Fruit fly (Drosophila melanogaster) whole organism, wandering third instar larva: Measurements from ENCODE around the gene Elo68beta.

ENCODE experiments used
- Abd-B ChIP-seq: fragments of >200 bp; optimal IDR thresholded peaks from 2 replicates; lab custom pipeline; 2017; ENCODE audit warnings: missing biosample characterization, missing genetic modification characterization
- CG32264 ChIP-seq: fragments of 200-800 bp; sonication (Bioruptor generic); optimal IDR thresholded peaks from 2 replicates; lab custom pipeline; 2016; ENCODE audit warnings: missing biosample characterization, missing genetic modification characterization
- CG9705 ChIP-seq: fragments of 200-800 bp; sonication (Bioruptor generic); optimal IDR thresholded peaks from 2 replicates; lab custom pipeline; 2018; ENCODE audit warnings: missing biosample characterization, mild to moderate bottlenecking, missing genetic modification characterization
- CrebA ChIP-seq: fragments of 200-800 bp; sonication (Bioruptor generic); optimal IDR thresholded peaks from 2 replicates; lab custom pipeline; 2016; ENCODE audit warnings: missing biosample characterization, mild to moderate bottlenecking, missing genetic modification characterization, borderline replicate concordance
- Dfd ChIP-seq: fragments of >200 bp; optimal IDR thresholded peaks from 2 replicates; lab custom pipeline; 2017; ENCODE audit warnings: missing biosample characterization, missing genetic modification characterization
- Dif ChIP-seq: fragments of 200-275, 200-300 bp; sonication (Bioruptor generic); optimal IDR thresholded peaks from 2 replicates; lab custom pipeline; 2018; ENCODE audit warnings: missing biosample characterization, missing genetic modification characterization; ENCODE audit not compliant: partially characterized antibody
- GATAd ChIP-seq: sonication (Bioruptor generic); optimal IDR thresholded peaks from 2 replicates; lab custom pipeline; 2016; ENCODE audit warnings: missing biosample characterization, missing genetic modification characterization
- HLH106 ChIP-seq: fragments of 200-800 bp; optimal IDR thresholded peaks from 3 replicates; lab custom pipeline; 2019; ENCODE audit warnings: missing biosample characterization, mild to moderate bottlenecking, missing genetic modification characterization, moderate library complexity
- Hnf4 ChIP-seq: fragments of 200-800 bp; sonication (Bioruptor generic); optimal IDR thresholded peaks from 2 replicates; lab custom pipeline; 2016; ENCODE audit warnings: missing biosample characterization, mild to moderate bottlenecking, missing genetic modification characterization
- Hr78 ChIP-seq: fragments of >200 bp; optimal IDR thresholded peaks from 2 replicates; lab custom pipeline; 2017; ENCODE audit warnings: missing biosample characterization, missing genetic modification characterization
- Hr83 ChIP-seq: fragments of 200-300 bp; sonication (Bioruptor generic); optimal IDR thresholded peaks from 2 replicates; lab custom pipeline; 2016; ENCODE audit warnings: missing biosample characterization, mild to moderate bottlenecking, missing genetic modification characterization, moderate library complexity; ENCODE audit not compliant: poor library complexity, severe bottlenecking
- Jra ChIP-seq: sonication (Bioruptor generic); optimal IDR thresholded peaks from 2 replicates; lab custom pipeline; 2016; ENCODE audit warnings: missing biosample characterization, missing genetic modification characterization
- Mio ChIP-seq: sonication (Bioruptor generic); optimal IDR thresholded peaks from 2 replicates; lab custom pipeline; 2016; ENCODE audit warnings: missing biosample characterization, missing genetic modification characterization
- Myc ChIP-seq: fragments of >200 bp; optimal IDR thresholded peaks from 2 replicates; lab custom pipeline; 2017
- N ChIP-seq: fragments of >200 bp; optimal IDR thresholded peaks from 2 replicates; lab custom pipeline; 2018; ENCODE audit warnings: missing biosample characterization, missing external identifiers, missing genetic modification characterization
- OdsH ChIP-seq: fragments of 200-800 bp; sonication (Bioruptor generic); optimal IDR thresholded peaks from 2 replicates; lab custom pipeline; 2016; ENCODE audit warnings: missing biosample characterization, mild to moderate bottlenecking, missing genetic modification characterization
- Rel ChIP-seq, 2 experiments: fragments of 200-800 bp; sonication (Bioruptor generic) in 1 of 2; optimal IDR thresholded peaks; 2 replicates in 1 of 2; 3 replicates in 1 of 2; lab custom pipeline; 2016 to 2019; ENCODE audit warnings: mild to moderate bottlenecking in 2 of 2, missing biosample characterization in 2 of 2, missing genetic modification characterization in 2 of 2, moderate library complexity in 1 of 2
- Sp1 ChIP-seq: fragments of 200-800 bp; sonication (Bioruptor generic); optimal IDR thresholded peaks from 3 replicates; lab custom pipeline; 2019; ENCODE audit warnings: missing biosample characterization, mild to moderate bottlenecking, missing genetic modification characterization, moderate library complexity
- Vsx2 ChIP-seq: fragments of 200-300, 225-300 bp; sonication (Bioruptor generic); optimal IDR thresholded peaks from 2 replicates; lab custom pipeline; 2018; ENCODE audit warnings: missing biosample characterization, missing genetic modification characterization; ENCODE audit not compliant: partially characterized antibody
- br ChIP-seq: fragments of 200-800 bp; sonication (Bioruptor generic); optimal IDR thresholded peaks from 2 replicates; lab custom pipeline; 2016; ENCODE audit warnings: missing biosample characterization, missing genetic modification characterization
- brk ChIP-seq: fragments of 200-800 bp; sonication (Bioruptor generic); optimal IDR thresholded peaks from 2 replicates; lab custom pipeline; 2016; ENCODE audit warnings: missing biosample characterization, mild to moderate bottlenecking, missing genetic modification characterization
- dl ChIP-seq, 2 experiments: fragments of 175-275, 200-275 bp in 1 of 2; fragments of 200-275 bp in 1 of 2; sonication (Bioruptor generic); optimal IDR thresholded peaks; lab custom pipeline; 2018; ENCODE audit warnings: mild to moderate bottlenecking in 2 of 2, missing biosample characterization in 2 of 2, missing genetic modification characterization in 2 of 2, moderate library complexity in 2 of 2; ENCODE audit not compliant: partially characterized antibody in 2 of 2, insufficient read depth in 1 of 2
- dmrt93B ChIP-seq: fragments of 200-800 bp; sonication (Bioruptor generic); optimal IDR thresholded peaks from 2 replicates; lab custom pipeline; 2018; ENCODE audit warnings: missing biosample characterization, mild to moderate bottlenecking, missing genetic modification characterization
- dsf ChIP-seq: sonication (Bioruptor generic); optimal IDR thresholded peaks from 2 replicates; lab custom pipeline; 2016; ENCODE audit warnings: missing biosample characterization, missing genetic modification characterization, borderline replicate concordance
- ey ChIP-seq: fragments of 200-800 bp; sonication (Bioruptor generic); optimal IDR thresholded peaks from 2 replicates; lab custom pipeline; 2016; ENCODE audit warnings: missing biosample characterization, missing genetic modification characterization
- foxo ChIP-seq, 2 experiments: fragments of 200-800 bp; sonication (Bioruptor generic); optimal IDR thresholded peaks; 2 replicates in 1 of 2; 3 replicates in 1 of 2; lab custom pipeline; 2016 to 2017; ENCODE audit warnings: missing biosample characterization in 2 of 2, missing genetic modification characterization in 2 of 2
- fru ChIP-seq: fragments of 200-800 bp; sonication (Bioruptor generic); optimal IDR thresholded peaks from 3 replicates; lab custom pipeline; 2016; ENCODE audit warnings: missing biosample characterization, mild to moderate bottlenecking, missing genetic modification characterization
- h ChIP-seq: fragments of 200-800 bp; sonication (Bioruptor generic); optimal IDR thresholded peaks from 3 replicates; lab custom pipeline; 2016; ENCODE audit warnings: missing biosample characterization, mild to moderate bottlenecking, missing genetic modification characterization
- jim ChIP-seq: fragments of 175-275, 200-325 bp; sonication (Bioruptor generic); optimal IDR thresholded peaks from 2 replicates; lab custom pipeline; 2016; ENCODE audit warnings: missing biosample characterization, mild to moderate bottlenecking, missing genetic modification characterization
- lola ChIP-seq: fragments of >200 bp; optimal IDR thresholded peaks from 2 replicates; lab custom pipeline; 2017; ENCODE audit warnings: missing biosample characterization, missing genetic modification characterization
- pan ChIP-seq: fragments of >200 bp; optimal IDR thresholded peaks from 2 replicates; lab custom pipeline; 2017
- psq ChIP-seq: fragments of 200-800 bp; sonication (Bioruptor generic); optimal IDR thresholded peaks from 3 replicates; lab custom pipeline; 2017; ENCODE audit warnings: missing biosample characterization, mild to moderate bottlenecking, missing genetic modification characterization, moderate library complexity
- rgr ChIP-seq: fragments of 200-800 bp; sonication (Bioruptor generic); optimal IDR thresholded peaks from 3 replicates; lab custom pipeline; 2016; ENCODE audit warnings: missing biosample characterization, mild to moderate bottlenecking, missing genetic modification characterization
- sage ChIP-seq: fragments of 200-800 bp; sonication (Bioruptor generic); optimal IDR thresholded peaks from 2 replicates; lab custom pipeline; 2016; ENCODE audit warnings: missing biosample characterization, mild to moderate bottlenecking, missing genetic modification characterization
- sv ChIP-seq: fragments of 200-800 bp; sonication (Bioruptor generic); optimal IDR thresholded peaks from 3 replicates; lab custom pipeline; 2016; ENCODE audit warnings: missing biosample characterization, missing genetic modification characterization
- usp ChIP-seq: fragments of >200 bp; optimal IDR thresholded peaks from 2 replicates; lab custom pipeline; 2017; ENCODE audit warnings: missing biosample characterization, missing genetic modification characterization
- woc ChIP-seq: sonication (Bioruptor generic); optimal IDR thresholded peaks from 2 replicates; lab custom pipeline; 2016; ENCODE audit warnings: missing biosample characterization, mild to moderate bottlenecking, missing genetic modification characterization

Gene Elo68beta

dm6 chr3L:11097982-11098663 is 3.4 kb downstream of the Elo68beta start, which contains the start of the genes Irbp18 and APP-BP1 (continued):
- TF ChIP-seq Vsx2 (no peak), pan (lab: Kevin White, UChicago) (no peak), br (GFP tag; lab: Kevin White, UChicago) (peak; percentile 95), dsf (GFP tag; lab: Kevin White, UChicago) (peak; percentile 80), woc (GFP tag; lab: Kevin White, UChicago) (peak; percentile 89), foxo (GFP tag; optimal IDR thresholded peaks at IDR 0.05; lab: Kevin White, UChicago) (peak; percentile 79 to 96), sage (GFP tag; lab: Kevin White, UChicago) (peak; percentile 87)

dm6 chr3L:11096195-11096908 is 5.1 kb downstream of the Elo68beta start, which contains the start of the genes CG46439, Iyd and CG33947:
TSS of gene CG46439 (minus strand) at chr3L:11096245.
TSS of gene Iyd (minus strand) at chr3L:11096245.
TSS of gene CG33947 (plus strand) at chr3L:11096496.
- TF ChIP-seq CrebA (GFP tag; lab: Kevin White, UChicago) (no peak), N (GFP tag; lab: Kevin White, UChicago) (no peak), CG9705 (GFP tag; lab: Kevin White, UChicago) (no peak), sv (GFP tag; lab: Kevin White, UChicago) (no peak), Dfd (GFP tag; lab: Kevin White, UChicago) (no peak), Myc (peak; percentile 7), foxo (GFP tag; optimal IDR thresholded peaks at IDR 0.05; lab: Kevin White, UChicago) (peak; percentile 21 to 41), dmrt93B (GFP tag; lab: Kevin White, UChicago) (no peak), pan (lab: Kevin White, UChicago) (no peak), Sp1 (peak; percentile 53), ey (no peak), usp (GFP tag; lab: Kevin White, UChicago) (no peak), Rel (GFP tag; optimal IDR thresholded peaks at IDR 0.05; lab: Kevin White, UChicago) (no peak), Rel (tag; optimal IDR thresholded peaks at IDR 0.05; lab: Kevin White, UChicago) (peak; percentile 90), lola (GFP tag; lab: Kevin White, UChicago) (no peak), sage (GFP tag; lab: Kevin White, UChicago) (peak; percentile 80), brk (peak; percentile 78), GATAd (GFP tag; lab: Kevin White, UChicago) (no peak), Jra (peak; percentile 34), HLH106 (tag; lab: Kevin White, UChicago) (peak; percentile 23), Abd-B (no peak), Vsx2 (peak; percentile 75), psq (GFP tag; lab: Kevin White, UChicago) (peak; percentile 54), Hr78 (GFP tag; lab: Kevin White, UChicago) (no peak), Hnf4 (peak; percentile 49), fru (peak; percentile 50), Dif (GFP tag; lab: Kevin White, UChicago) (peak; percentile 40), rgr (GFP tag; lab: Kevin White, UChicago) (peak; percentile 16), br (GFP tag; lab: Kevin White, UChicago) (peak; percentile 43), h (GFP tag; lab: Kevin White, UChicago) (peak; percentile 43), Hr83 (no peak), woc (GFP tag; lab: Kevin White, UChicago) (peak; percentile 16), dl (GFP tag; optimal IDR thresholded peaks at IDR 0.05; lab: Kevin White, UChicago; ENCODE audit: insufficient read depth in 1 of 2, partially characterized antibody in 2 of 2) (no peak), CG32264 (GFP tag; lab: Kevin White, UChicago) (peak; percentile 67), Mio (GFP tag; lab: Kevin White, UChicago) (no peak), OdsH (GFP tag; lab: Kevin White, UChicago) (no peak), jim (GFP tag; lab: Kevin White, UChicago) (no peak)
